Worm (Caenorhabditis elegans) whole organism, L3 larva: ENCODE results near the gene tctn-1.

ENCODE experiments used
- R02D3.7 ChIP-seq: fragments of 150-350 bp; optimal IDR thresholded peaks from 2 replicates; lab custom pipeline; 2014; ENCODE audit warnings: missing biosample characterization, missing genetic modification characterization
- aly-2 ChIP-seq: fragments of 150-350 bp; optimal IDR thresholded peaks from 2 replicates; lab custom pipeline; 2014; ENCODE audit warnings: missing biosample characterization, missing genetic modification characterization
- ceh-82 ChIP-seq: fragments of 150-350 bp; optimal IDR thresholded peaks from 2 replicates; lab custom pipeline; 2014; ENCODE audit warnings: missing biosample characterization, missing genetic modification characterization
- egl-5 ChIP-seq: fragments of 150-350 bp; optimal IDR thresholded peaks from 2 replicates; lab custom pipeline; 2017; ENCODE audit warnings: missing biosample characterization, missing genetic modification reagents, missing genetic modification characterization, inconsistent platforms
- elt-1 ChIP-seq: fragments of 150-350 bp; optimal IDR thresholded peaks from 2 replicates; lab custom pipeline; 2014; ENCODE audit warnings: missing biosample characterization, missing genetic modification characterization
- elt-2 ChIP-seq: sonication (generic microtip); optimal IDR thresholded peaks from 2 replicates; lab custom pipeline; 2016; ENCODE audit warnings: missing genetic modification reagents, mild to moderate bottlenecking, missing genetic modification characterization, missing compliant biosample characterization
- eor-1 ChIP-seq, 2 experiments: fragments of 150-350 bp; optimal IDR thresholded peaks; 2 replicates each; lab custom pipeline; 2014 to 2018; ENCODE audit warnings: missing biosample characterization in 2 of 2, missing genetic modification characterization in 2 of 2
- fos-1 ChIP-seq: fragments of 150-350 bp; optimal IDR thresholded peaks from 2 replicates; lab custom pipeline; 2014; ENCODE audit warnings: missing biosample characterization, missing genetic modification characterization
- hmg-11 ChIP-seq: sonication (generic microtip); optimal IDR thresholded peaks from 2 replicates; lab custom pipeline; 2016; ENCODE audit warnings: missing genetic modification characterization, missing compliant biosample characterization
- jun-1 ChIP-seq: fragments of 150-350 bp; optimal IDR thresholded peaks from 2 replicates; lab custom pipeline; 2014; ENCODE audit warnings: missing biosample characterization, missing genetic modification reagents, missing genetic modification characterization
- lin-15B ChIP-seq: fragments of 150-350 bp; optimal IDR thresholded peaks from 2 replicates; lab custom pipeline; 2014; ENCODE audit warnings: missing biosample characterization, missing genetic modification characterization
- lin-39 ChIP-seq: fragments of 150-350 bp; optimal IDR thresholded peaks from 2 replicates; lab custom pipeline; 2018; ENCODE audit warnings: missing biosample characterization, missing genetic modification reagents, missing genetic modification characterization
- lsy-12 ChIP-seq: sonication (generic microtip); optimal IDR thresholded peaks from 2 replicates; lab custom pipeline; 2016; ENCODE audit warnings: mild to moderate bottlenecking, missing genetic modification characterization, missing compliant biosample characterization
- nfya-1 ChIP-seq: sonication (generic microtip); optimal IDR thresholded peaks from 2 replicates; lab custom pipeline; 2017; ENCODE audit warnings: missing genetic modification characterization, mild to moderate bottlenecking, missing compliant biosample characterization, antibody characterized with exemption, moderate library complexity; ENCODE audit not compliant: insufficient read depth
- nhr-11 ChIP-seq: fragments of 150-350 bp; optimal IDR thresholded peaks from 2 replicates; lab custom pipeline; 2014; ENCODE audit warnings: missing biosample characterization, missing genetic modification characterization
- nhr-23 ChIP-seq: fragments of 150-350 bp; optimal IDR thresholded peaks from 2 replicates; lab custom pipeline; 2014; ENCODE audit warnings: missing biosample characterization, missing genetic modification reagents, missing genetic modification characterization
- nhr-25 ChIP-seq: sonication (generic microtip); optimal IDR thresholded peaks from 2 replicates; lab custom pipeline; 2017; ENCODE audit warnings: missing biosample characterization, missing genetic modification characterization
- nhr-67 ChIP-seq: fragments of 150-350 bp; optimal IDR thresholded peaks from 2 replicates; lab custom pipeline; 2014; ENCODE audit warnings: missing biosample characterization, missing genetic modification characterization
- pha-4 ChIP-seq: fragments of 150-350 bp; optimal IDR thresholded peaks from 2 replicates; lab custom pipeline; 2014; ENCODE audit warnings: missing biosample characterization, missing genetic modification reagents, missing genetic modification characterization
- pqm-1 ChIP-seq: fragments of 150-350 bp; optimal IDR thresholded peaks from 2 replicates; lab custom pipeline; 2017; ENCODE audit warnings: missing biosample characterization, missing genetic modification characterization, inconsistent platforms
- snpc-4 ChIP-seq: fragments of 150-350 bp; optimal IDR thresholded peaks from 2 replicates; lab custom pipeline; 2014; ENCODE audit warnings: missing biosample characterization, missing genetic modification characterization
- unc-39 ChIP-seq: sonication (generic microtip); optimal IDR thresholded peaks from 4 replicates; lab custom pipeline; 2017; ENCODE audit warnings: missing biosample characterization, missing genetic modification characterization
- unc-62 ChIP-seq: fragments of 150-350 bp; sonication (generic microtip); optimal IDR thresholded peaks from 4 replicates; lab custom pipeline; 2014; ENCODE audit warnings: missing biosample characterization, missing genetic modification reagents, missing genetic modification characterization

Gene tctn-1

DNA sequence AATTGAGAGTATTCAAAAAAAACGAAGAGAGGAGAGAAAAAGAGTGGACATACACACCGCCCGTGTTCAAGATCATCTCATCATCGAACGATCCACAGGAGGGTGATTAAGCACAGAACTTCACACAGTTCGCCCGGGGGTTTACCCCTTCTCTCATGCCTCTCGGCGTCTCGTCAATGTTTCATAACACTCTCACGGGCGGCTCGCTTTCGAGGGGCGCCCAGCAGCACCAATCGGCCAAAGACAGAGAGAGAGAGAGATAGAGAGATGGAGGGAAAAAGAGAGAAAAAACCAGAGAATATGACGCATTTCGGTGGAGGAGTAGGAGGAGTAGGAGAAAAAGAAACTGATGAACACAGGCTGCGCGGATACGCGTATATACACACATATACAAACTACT lies 42.5 kb downstream of the tctn-1 start:
- TF ChIP-seq nhr-25 (tag; lab: Kevin White, UChicago) (peak; percentile 55), snpc-4 (peak; percentile 46), nhr-23 (tag; lab: Kevin White, UChicago) (peak; percentile 72), jun-1 (tag; lab: Kevin White, UChicago) (peak; percentile 58), eor-1 (tag; optimal IDR thresholded peaks at IDR 0.05; lab: Kevin White, UChicago) (no peak), hmg-11 (tag; lab: Kevin White, UChicago) (peak; percentile 7), egl-5 (tag; lab: Kevin White, UChicago) (peak; percentile 7), elt-2 (tag; lab: Kevin White, UChicago) (peak; percentile 72), lsy-12 (tag; lab: Kevin White, UChicago) (peak; percentile 45), unc-39 (no peak), nhr-67 (tag; lab: Kevin White, UChicago) (no peak), nfya-1 (tag; lab: Kevin White, UChicago) (peak; percentile 92), lin-39 (tag; lab: Kevin White, UChicago) (peak; percentile 60), pha-4 (peak; percentile 67), fos-1 (tag; lab: Kevin White, UChicago) (no peak), lin-15B (tag; lab: Kevin White, UChicago) (peak; percentile 68), R02D3.7 (tag; lab: Kevin White, UChicago) (no peak), pqm-1 (tag; lab: Kevin White, UChicago) (peak; percentile 47)
- TF ChIP-seq, all 47 proteins: peak for 13

- TF ChIP-seq nhr-11 (no peak), elt-1 (tag; lab: Kevin White, UChicago) (no peak), egl-5 (tag; lab: Kevin White, UChicago) (no peak), unc-62 (GFP tag; lab: Kevin White, UChicago) (no peak), ceh-82 (tag; lab: Kevin White, UChicago) (no peak), aly-2 (no peak)
Observed at ce11 chrIV:4703911-4704310, 43.7 kb downstream of the tctn-1 start, which contains the start of gene ogdh-1. TSS of gene ogdh-1 (minus strand) at chrIV:4704011.
